Fruit fly (Drosophila melanogaster) S2 (cell line): ENCODE results near the gene CG32485.

ENCODE experiments used
- CG8478 ChIP-seq: fragments of >200 bp; optimal IDR thresholded peaks from 2 replicates; lab custom pipeline; 2018
- CTCF ChIP-seq, 2 experiments: fragments of >200 bp; optimal IDR thresholded peaks; 2 replicates each; lab custom pipeline; 2018

- TF ChIP-seq CTCF (optimal IDR thresholded peaks at IDR 0.05; lab: Kevin White, UChicago), result no peak
- no peak for TF ChIP-seq CG8478 (lab: Kevin White, UChicago)
Observed at dm6 chr3L:3046325-3047156, 3.6 kb upstream of the CG32485 start, which contains the start of the genes scramb2 and Sk2.
